Worm (Caenorhabditis elegans): ENCODE measurements around the gene idpp-4.

Gene idpp-4

DNA sequence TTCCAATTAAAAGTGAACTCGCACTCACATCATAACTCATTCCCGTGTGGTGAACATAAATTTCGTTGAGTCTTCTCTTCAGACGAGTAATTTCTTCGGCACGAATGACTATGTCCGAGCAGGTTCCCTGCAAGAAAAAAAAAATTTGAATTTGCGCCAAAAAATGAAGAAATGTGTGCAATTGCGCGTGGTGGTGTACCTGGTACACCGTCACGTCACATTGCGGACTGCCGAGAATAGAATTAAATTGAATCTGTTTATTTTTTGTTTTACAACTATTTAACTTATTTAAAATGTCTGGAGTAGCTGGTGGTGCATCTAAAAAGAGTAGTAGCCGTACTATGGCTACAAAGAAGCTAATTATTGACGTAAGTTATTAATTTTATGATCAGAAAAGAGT, 20.3 kb upstream of the idpp-4 start, which contains the start of gene mdt-22 (continued):
- TF ChIP-seq madf-9 (GFP tag; conservative IDR thresholded peaks at IDR 0.05) (no peak), daf-8 (GFP tag; IDR thresholded peaks at IDR 0.05) (no peak), skn-1 (tag; optimal IDR thresholded peaks at IDR 0.05) (no peak), Y48G9A.11 (GFP tag; IDR thresholded peaks at IDR 0.05) (peak; percentile 53; the same call in 1 of the 2 replicates), unc-62 (GFP tag; optimal IDR thresholded peaks at IDR 0.05 in 1 of 2) (no peak), unc-62 (tag; optimal IDR thresholded peaks at IDR 0.05) (no peak), egl-43 (GFP tag; IDR thresholded peaks at IDR 0.05) (peak; percentile 64; the same call in 1 of the 2 replicates), ZK546.5 (tag; optimal IDR thresholded peaks at IDR 0.05) (no peak), nhr-28 (tag; optimal IDR thresholded peaks at IDR 0.05) (peak; percentile 20), zfp-3 (GFP tag; conservative IDR thresholded peaks at IDR 0.05) (0 out of 2 replicates have a peak, but pooled peaks have one; percentile 56), dmd-9 (GFP tag; IDR thresholded peaks at IDR 0.05) (no peak), lin-29 (GFP tag; IDR thresholded peaks at IDR 0.05) (no peak; the same call in 1 of the 2 replicates), ZK337.2 (GFP tag; IDR thresholded peaks at IDR 0.05) (0 out of 2 replicates have a peak, but pooled peaks have one; percentile 46), lin-1 (GFP tag; IDR thresholded peaks at IDR 0.05) (peak; percentile 49; the same call in 1 of the 2 replicates), spr-1 (tag; optimal IDR thresholded peaks at IDR 0.05) (peak; percentile 52), arid-1 (GFP tag; conservative IDR thresholded peaks at IDR 0.05) (peak; percentile 78; the same call in 1 of the 2 replicates), fkh-10 (GFP tag; optimal IDR thresholded peaks at IDR 0.05) (peak; percentile 4), set-16 (GFP tag; IDR thresholded peaks at IDR 0.05) (no peak), nhr-48 (tag; optimal IDR thresholded peaks at IDR 0.05) (no peak), ceh-44 (GFP tag; IDR thresholded peaks at IDR 0.05) (no peak), egl-27 (tag; optimal IDR thresholded peaks at IDR 0.05) (no peak), nhr-11 (tag; optimal IDR thresholded peaks at IDR 0.05) (no peak), nhr-76 (tag; optimal IDR thresholded peaks at IDR 0.05) (no peak), mes-2 (tag; optimal IDR thresholded peaks at IDR 0.05; ENCODE audit: poor library complexity, severe bottlenecking) (peak; percentile 87), nhr-237 (tag; optimal IDR thresholded peaks at IDR 0.05) (no peak), nhr-41 (GFP tag; IDR thresholded peaks at IDR 0.05) (no peak), tag-97 (GFP tag; IDR thresholded peaks at IDR 0.05) (no peak), dpl-1 (GFP tag; optimal IDR thresholded peaks at IDR 0.05) (peak; percentile 95), lir-3 (tag; optimal IDR thresholded peaks at IDR 0.05) (no peak), mep-1 (tag; optimal IDR thresholded peaks at IDR 0.05) (peak; percentile 73), jun-1 (tag; optimal IDR thresholded peaks at IDR 0.05) (peak; percentile 1), nhr-6 (tag; optimal IDR thresholded peaks at IDR 0.05) (peak; percentile 28), hlh-30 (tag; optimal IDR thresholded peaks at IDR 0.05; ENCODE audit: insufficient read depth) (peak; percentile 43), ceh-62 (tag; optimal IDR thresholded peaks at IDR 0.05) (no peak), pqm-1 (tag; optimal IDR thresholded peaks at IDR 0.05) (no peak), T20F7.1 (GFP tag; optimal IDR thresholded peaks at IDR 0.05) (peak; percentile 58), D1046.2 (GFP tag; IDR thresholded peaks at IDR 0.05) (no peak), daf-16 (GFP tag; optimal IDR thresholded peaks at IDR 0.05) (peak in 1 of 2 experiments; percentile 45), daf-16 (tag; optimal IDR thresholded peaks at IDR 0.05) (peak; percentile 45), snpc-4 (tag; optimal IDR thresholded peaks at IDR 0.05) (no peak), aly-2 (tag; optimal IDR thresholded peaks at IDR 0.05) (no peak), Y105C5A.15 (GFP tag; IDR thresholded peaks at IDR 0.05) (no peak), lin-39 (tag; optimal IDR thresholded peaks at IDR 0.05) (no peak), rbr-2 (tag; optimal IDR thresholded peaks at IDR 0.05) (peak; percentile 76), attf-4 (tag; optimal IDR thresholded peaks at IDR 0.05) (no peak), nhr-77 (tag; optimal IDR thresholded peaks at IDR 0.05) (no peak), ces-1 (GFP tag; optimal IDR thresholded peaks at IDR 0.05) (no peak), nhr-102 (tag; optimal IDR thresholded peaks at IDR 0.05) (peak; percentile 58), saeg-2 (GFP tag; IDR thresholded peaks at IDR 0.05) (no peak), nhr-10 (tag; optimal IDR thresholded peaks at IDR 0.05) (no peak), mxl-3 (GFP tag; optimal IDR thresholded peaks at IDR 0.05) (no peak), zip-2 (tag; optimal IDR thresholded peaks at IDR 0.05) (no peak), unc-39 (tag; optimal IDR thresholded peaks at IDR 0.05) (no peak)

Data from whole organism, L4 larva.